Fruit fly (Drosophila melanogaster) whole organism, pupa: Measurements from ENCODE around the gene TyrR.

ENCODE experiments used
- CG10348 ChIP-seq: fragments of 200-800 bp; sonication (Bioruptor generic); IDR thresholded peaks from 2 replicates; pipeline ENCODE4 v1.3.6; 2022; ENCODE audit warnings: missing biosample characterization, missing genetic modification characterization
- CG12605 ChIP-seq: fragments of 200-800 bp; sonication (Bioruptor generic); IDR thresholded peaks from 2 replicates; pipeline ENCODE4 v1.3.6; 2022; ENCODE audit warnings: missing biosample characterization, missing genetic modification characterization
- CG13204 ChIP-seq: fragments of 200-800 bp; sonication (Bioruptor generic); optimal IDR thresholded peaks from 2 replicates; lab custom pipeline; 2018; ENCODE audit warnings: missing biosample characterization, mild to moderate bottlenecking, missing genetic modification characterization, moderate library complexity
- CG14655 ChIP-seq: fragments of 200-800 bp; sonication (Bioruptor generic); optimal IDR thresholded peaks from 3 replicates; lab custom pipeline; 2017; ENCODE audit warnings: mild to moderate bottlenecking, missing biosample characterization, missing genetic modification reagents, missing genetic modification characterization
- CG15710 ChIP-seq: fragments of 200-800 bp; sonication (Bioruptor generic); optimal IDR thresholded peaks from 2 replicates; lab custom pipeline; 2018; ENCODE audit warnings: missing biosample characterization, mild to moderate bottlenecking, missing genetic modification characterization, moderate library complexity
- CG17806 ChIP-seq: fragments of 200-800 bp; sonication (Bioruptor generic); optimal IDR thresholded peaks from 2 replicates; lab custom pipeline; 2018; ENCODE audit warnings: missing biosample characterization, mild to moderate bottlenecking, missing genetic modification characterization, moderate library complexity
- CG32121 ChIP-seq: fragments of 200-800 bp; sonication (Bioruptor generic); IDR thresholded peaks from 2 replicates; pipeline ENCODE4 v1.3.6; 2022; ENCODE audit warnings: missing biosample characterization, missing genetic modification characterization
- CG34367 ChIP-seq: fragments of 200-800 bp; sonication (Bioruptor generic); optimal IDR thresholded peaks from 2 replicates; lab custom pipeline; 2018; ENCODE audit warnings: missing biosample characterization, mild to moderate bottlenecking, missing genetic modification characterization
- CG4496 ChIP-seq: fragments of 200-800 bp; sonication (Bioruptor generic); IDR thresholded peaks from 3 replicates; pipeline ENCODE4 v1.3.6; 2022; ENCODE audit warnings: missing biosample characterization, missing genetic modification characterization
- CG8159 ChIP-seq: fragments of 200-800 bp; sonication (Bioruptor generic); optimal IDR thresholded peaks from 3 replicates; lab custom pipeline; 2018; ENCODE audit warnings: missing biosample characterization, mild to moderate bottlenecking, missing genetic modification characterization, moderate library complexity
- CG8301 ChIP-seq: fragments of 200-800 bp; sonication (Bioruptor generic); optimal IDR thresholded peaks from 2 replicates; lab custom pipeline; 2018; ENCODE audit warnings: missing biosample characterization, mild to moderate bottlenecking, missing genetic modification characterization
- CG9948 ChIP-seq: fragments of 200-800 bp; sonication (Bioruptor generic); optimal IDR thresholded peaks from 2 replicates; lab custom pipeline; 2018; ENCODE audit warnings: missing biosample characterization, mild to moderate bottlenecking, missing genetic modification characterization, moderate library complexity
- D1 ChIP-seq: fragments of 200-800 bp; sonication (Bioruptor generic); optimal IDR thresholded peaks from 2 replicates; lab custom pipeline; 2018; ENCODE audit warnings: missing biosample characterization, mild to moderate bottlenecking, missing genetic modification characterization, moderate library complexity
- EcR ChIP-seq: fragments of 200-800 bp; sonication (Bioruptor generic); optimal IDR thresholded peaks from 3 replicates; lab custom pipeline; 2019; ENCODE audit warnings: missing biosample characterization, missing genetic modification characterization, mild to moderate bottlenecking, moderate library complexity, missing genetic modification reagents
- Ets98B ChIP-seq: fragments of 200-800 bp; sonication (Bioruptor generic); IDR thresholded peaks from 2 replicates; pipeline ENCODE4 v1.3.6; 2022; ENCODE audit warnings: missing biosample characterization, missing genetic modification characterization
- Pif1A ChIP-seq: fragments of 200-800 bp; sonication (Bioruptor generic); optimal IDR thresholded peaks from 3 replicates; lab custom pipeline; 2016; ENCODE audit warnings: missing biosample characterization, missing genetic modification characterization
- Pif1B ChIP-seq: fragments of 200-800 bp; sonication (Bioruptor generic); optimal IDR thresholded peaks from 3 replicates; lab custom pipeline; 2016; ENCODE audit warnings: missing biosample characterization, missing genetic modification characterization
- Snoo ChIP-seq: fragments of 200-800 bp; sonication (Bioruptor generic); optimal IDR thresholded peaks from 3 replicates; lab custom pipeline; 2017; ENCODE audit warnings: missing biosample characterization, mild to moderate bottlenecking, missing genetic modification characterization, inconsistent platforms
- fd96Ca ChIP-seq: fragments of 200-800 bp; sonication (Bioruptor generic); IDR thresholded peaks from 3 replicates; pipeline ENCODE4 v1.3.6; 2022; ENCODE audit warnings: missing biosample characterization, missing genetic modification characterization
- gl ChIP-seq: fragments of 200-800 bp; sonication (Bioruptor generic); optimal IDR thresholded peaks from 2 replicates; lab custom pipeline; 2018; ENCODE audit warnings: missing biosample characterization, mild to moderate bottlenecking, missing genetic modification characterization
- rn ChIP-seq: fragments of 200-800 bp; sonication (Bioruptor generic); IDR thresholded peaks from 2 replicates; pipeline ENCODE4 v1.3.6; 2022; ENCODE audit warnings: missing biosample characterization, missing genetic modification characterization

The TyrR gene

dm6 chr3R:17707799-17708198, 55.2 kb downstream of the TyrR start:
- no peak for TF ChIP-seq Snoo (tag; lab: Kevin White, UChicago)

- TF ChIP-seq fd96Ca (0 out of 3 replicates have a peak, but pooled peaks have one; percentile 7), EcR (GFP tag; lab: Kevin White, UChicago) (peak; percentile 94), CG13204 (GFP tag; lab: Kevin White, UChicago) (peak; percentile 57), Snoo (tag; lab: Kevin White, UChicago) (no peak)
- TF ChIP-seq, all 21 proteins: peak for 3
Measured at dm6 chr3R:17706971-17707406, 56.0 kb downstream of the TyrR start.

dm6 chr3R:17705899-17706831, 56.8 kb downstream of the TyrR start:
- TF ChIP-seq CG32121 (GFP tag; lab: Robert Waterston, UW) (no peak), EcR (GFP tag; lab: Kevin White, UChicago) (peak; percentile 83), Ets98B (GFP tag; lab: Robert Waterston, UW) (no peak), CG34367 (tag; lab: Kevin White, UChicago) (peak; percentile 34), fd96Ca (no peak), CG8301 (tag; lab: Kevin White, UChicago) (no peak), Pif1A (GFP tag; lab: Kevin White, UChicago) (peak; percentile 31), rn (GFP tag; lab: Robert Waterston, UW) (no peak), gl (tag; lab: Kevin White, UChicago) (peak; percentile 50), CG8159 (peak; percentile 48), CG9948 (peak; percentile 24), CG12605 (GFP tag; lab: Robert Waterston, UW) (no peak; the same call in 1 of the 2 replicates), CG13204 (GFP tag; lab: Kevin White, UChicago) (peak; percentile 6)

- TF ChIP-seq EcR (GFP tag; lab: Kevin White, UChicago): no peak
- no peak for TF ChIP-seq Pif1B (GFP tag; lab: Kevin White, UChicago)
- no peak for TF ChIP-seq CG12605 (GFP tag; lab: Robert Waterston, UW)
- no peak for TF ChIP-seq gl (tag; lab: Kevin White, UChicago)
- no peak for TF ChIP-seq CG17806 (tag; lab: Kevin White, UChicago)
- TF ChIP-seq CG15710 (tag; lab: Kevin White, UChicago): no peak
- TF ChIP-seq CG32121 (GFP tag; lab: Robert Waterston, UW): no peak
- no peak for TF ChIP-seq rn (GFP tag; lab: Robert Waterston, UW)
- TF ChIP-seq CG9948: no peak
- no peak for TF ChIP-seq CG14655 (GFP tag; lab: Kevin White, UChicago)
- TF ChIP-seq CG13204 (GFP tag; lab: Kevin White, UChicago): no peak
- no peak for TF ChIP-seq CG8159
- TF ChIP-seq fd96Ca: no peak
- no peak for TF ChIP-seq Snoo (tag; lab: Kevin White, UChicago)
- TF ChIP-seq CG8301 (tag; lab: Kevin White, UChicago): no peak
Measured at dm6 chr3R:17705140-17705539, 57.8 kb downstream of the TyrR start.

- TF ChIP-seq Ets98B (GFP tag; lab: Robert Waterston, UW): no peak
- no peak for TF ChIP-seq CG14655 (GFP tag; lab: Kevin White, UChicago)
- peak; percentile 98 for TF ChIP-seq CG13204 (GFP tag; lab: Kevin White, UChicago)
- no peak for TF ChIP-seq CG8301 (tag; lab: Kevin White, UChicago)
- no peak for TF ChIP-seq D1 (tag; lab: Kevin White, UChicago)
- TF ChIP-seq EcR (GFP tag; lab: Kevin White, UChicago): peak; percentile 66
- TF ChIP-seq, all 21 proteins: peak for 2
Measured at dm6 chr3R:17704538-17704854, 58.5 kb downstream of the TyrR start.

dm6 chr3R:17703691-17704537, 59.1 kb downstream of the TyrR start:
- TF ChIP-seq CG13204 (GFP tag; lab: Kevin White, UChicago) (peak; percentile 99), gl (tag; lab: Kevin White, UChicago) (peak; percentile 99), CG8301 (tag; lab: Kevin White, UChicago) (peak; percentile 100), D1 (tag; lab: Kevin White, UChicago) (peak; percentile 99), CG17806 (tag; lab: Kevin White, UChicago) (peak; percentile 100), CG9948 (peak; percentile 100), Pif1B (GFP tag; lab: Kevin White, UChicago) (peak; percentile 100), CG34367 (tag; lab: Kevin White, UChicago) (peak; percentile 100), CG14655 (GFP tag; lab: Kevin White, UChicago) (peak; percentile 100), fd96Ca (peak; percentile 100), Snoo (tag; lab: Kevin White, UChicago) (peak; percentile 100), CG4496 (GFP tag; lab: Robert Waterston, UW) (peak; percentile 100), EcR (GFP tag; lab: Kevin White, UChicago) (peak; percentile 85), CG10348 (GFP tag; lab: Robert Waterston, UW) (peak; percentile 98), CG15710 (tag; lab: Kevin White, UChicago) (peak; percentile 100), rn (GFP tag; lab: Robert Waterston, UW) (peak; percentile 100), CG32121 (GFP tag; lab: Robert Waterston, UW) (peak; percentile 100), CG12605 (GFP tag; lab: Robert Waterston, UW) (peak; percentile 99), CG8159 (peak; percentile 100), Ets98B (GFP tag; lab: Robert Waterston, UW) (peak; percentile 100), Pif1A (GFP tag; lab: Kevin White, UChicago) (peak; percentile 100)
